Fruit fly (Drosophila melanogaster) S2 (cell line): ENCODE data around the gene CG6749.

Source experiments
- CG8478 ChIP-seq: fragments of >200 bp; optimal IDR thresholded peaks from 2 replicates; lab custom pipeline; 2018
- CTCF ChIP-seq, 2 experiments: fragments of >200 bp; optimal IDR thresholded peaks; 2 replicates each; lab custom pipeline; 2018

dm6 chr3L:9776804-9777393 is 43.3 kb upstream of the CG6749 start:
- TF ChIP-seq CTCF (optimal IDR thresholded peaks at IDR 0.05; lab: Kevin White, UChicago) (no peak), CG8478 (lab: Kevin White, UChicago) (no peak)
